Fruit fly (Drosophila melanogaster): ENCODE results near the gene Cox11.

Gene Cox11

dm6 chr2L:5525723-5526122 lies 1.0 kb upstream of the Cox11 start, which contains the start of gene Cap-D3 (continued):
- TF ChIP-seq tna (GFP tag; IDR thresholded peaks at IDR 0.05; ENCODE audit: partially characterized antibody) (peak; percentile 74), lmd (GFP tag; IDR thresholded peaks at IDR 0.05) (no peak), CG13624 (GFP tag; optimal IDR thresholded peaks at IDR 0.05) (no peak), CG14860 (GFP tag; IDR thresholded peaks at IDR 0.05; ENCODE audit: partially characterized antibody) (peak; percentile 67), CG14710 (tag; optimal IDR thresholded peaks at IDR 0.05) (peak; percentile 91), Med (GFP tag) (peak; percentile 54), sna (GFP tag; IDR thresholded peaks at IDR 0.05; ENCODE audit: partially characterized antibody) (peak; percentile 55; the same call in 1 of the 2 replicates), Hey (tag; optimal IDR thresholded peaks at IDR 0.05) (no peak), nerfin-2 (GFP tag; IDR thresholded peaks at IDR 0.05; ENCODE audit: partially characterized antibody) (peak; percentile 72), CG2116 (GFP tag; optimal IDR thresholded peaks at IDR 0.05) (peak; percentile 45), Oaz (GFP tag; IDR thresholded peaks at IDR 0.05) (no peak), ato (GFP tag; IDR thresholded peaks at IDR 0.05; ENCODE audit: partially characterized antibody) (peak; percentile 68; the same call in 1 of the 2 replicates), bbx (GFP tag; IDR thresholded peaks at IDR 0.05; ENCODE audit: partially characterized antibody) (peak; percentile 69), Doc3 (GFP tag; IDR thresholded peaks at IDR 0.05; ENCODE audit: partially characterized antibody) (no peak; the same call in 2 of the 3 replicates), chinmo (GFP tag; IDR thresholded peaks at IDR 0.05; ENCODE audit: partially characterized antibody) (peak; percentile 71; the same call in 1 of the 4 replicates), CG7963 (GFP tag; IDR thresholded peaks at IDR 0.05; ENCODE audit: partially characterized antibody) (peak; percentile 62; the same call in 1 of the 3 replicates), Opbp (GFP tag; IDR thresholded peaks at IDR 0.05; ENCODE audit: partially characterized antibody) (peak; percentile 63; the same call in 2 of the 3 replicates), CG12219 (GFP tag; optimal IDR thresholded peaks at IDR 0.05) (no peak), CG34224 (GFP tag; IDR thresholded peaks at IDR 0.05; ENCODE audit: partially characterized antibody) (peak; percentile 77), CG3065 (GFP tag; optimal IDR thresholded peaks at IDR 0.05) (no peak), NK7.1 (GFP tag; optimal IDR thresholded peaks at IDR 0.05) (no peak), pzg (GFP tag; optimal IDR thresholded peaks at IDR 0.05) (peak; percentile 35), Drgx (GFP tag; IDR thresholded peaks at IDR 0.05) (no peak), CG2129 (GFP tag; IDR thresholded peaks at IDR 0.05; ENCODE audit: partially characterized antibody) (0 out of 2 replicates have a peak, but pooled peaks have one; percentile 12), E2f2 (GFP tag; IDR thresholded peaks at IDR 0.05) (peak; percentile 84), Bgb (GFP tag; IDR thresholded peaks at IDR 0.05; ENCODE audit: partially characterized antibody) (peak; percentile 60), crol (GFP tag; IDR thresholded peaks at IDR 0.05) (no peak), Pdp1 (GFP tag; optimal IDR thresholded peaks at IDR 0.05) (peak in 1 of 2 experiments; percentile 62), Rfx (GFP tag; IDR thresholded peaks at IDR 0.05) (no peak), unc-4 (GFP tag; IDR thresholded peaks at IDR 0.05; ENCODE audit: partially characterized antibody) (peak; percentile 36), CG6791 (GFP tag; IDR thresholded peaks at IDR 0.05; ENCODE audit: partially characterized antibody) (peak; percentile 78), CG8388 (GFP tag; optimal IDR thresholded peaks at IDR 0.05) (no peak), MESR4 (GFP tag; optimal IDR thresholded peaks at IDR 0.05) (peak; percentile 27), HLH4C (GFP tag; IDR thresholded peaks at IDR 0.05; ENCODE audit: partially characterized antibody) (peak; percentile 85), Myb (GFP tag; optimal IDR thresholded peaks at IDR 0.05) (peak; percentile 78)

- no peak for TF ChIP-seq Vsx1 (GFP tag; optimal IDR thresholded peaks at IDR 0.05)
- TF ChIP-seq Spps (tag; optimal IDR thresholded peaks at IDR 0.05) = no peak
- peak; percentile 69 for TF ChIP-seq CG16813 (GFP tag; IDR thresholded peaks at IDR 0.05; ENCODE audit: partially characterized antibody)
- TF ChIP-seq jing (GFP tag; optimal IDR thresholded peaks at IDR 0.05) = no peak
- peak; percentile 64 for TF ChIP-seq Myb (GFP tag; optimal IDR thresholded peaks at IDR 0.05)
- no peak for TF ChIP-seq nom (GFP tag; optimal IDR thresholded peaks at IDR 0.05)
- TF ChIP-seq pnt (GFP tag; optimal IDR thresholded peaks at IDR 0.05) = no peak
- no peak for TF ChIP-seq CG11695 (GFP tag; IDR thresholded peaks at IDR 0.05)
- TF ChIP-seq CG4360 (GFP tag; IDR thresholded peaks at IDR 0.05) = no peak
- peak; percentile 83; the same call in 2 of the 3 replicates for TF ChIP-seq CG7963 (GFP tag; IDR thresholded peaks at IDR 0.05; ENCODE audit: partially characterized antibody)
- TF ChIP-seq cwo (GFP tag; optimal IDR thresholded peaks at IDR 0.05) = no peak
- no peak for TF ChIP-seq CG11093 (GFP tag; IDR thresholded peaks at IDR 0.05)
- no peak for TF ChIP-seq disco-r (GFP tag; optimal IDR thresholded peaks at IDR 0.05)
- TF ChIP-seq CG4282 (GFP tag; optimal IDR thresholded peaks at IDR 0.05) = no peak
- no peak for TF ChIP-seq gem (tag; optimal IDR thresholded peaks at IDR 0.05)
- TF ChIP-seq CG2120 (GFP tag; optimal IDR thresholded peaks at IDR 0.05) = no peak
- TF ChIP-seq Pdp1 (GFP tag; optimal IDR thresholded peaks at IDR 0.05) = no peak
Observed at dm6 chr2L:5527861-5528260, 1.1 kb downstream of the Cox11 start, which contains the start of gene CG31915. CG31915 (plus strand) TSS chr2L:5528123.

All from whole organism, embryonic.